Fruit fly (Drosophila melanogaster) whole organism, embryonic: ENCODE data around the gene Rab30.

ENCODE experiments used
- CG10267 ChIP-seq: fragments of 200-800 bp; sonication (Bioruptor generic); optimal IDR thresholded peaks from 2 replicates; lab custom pipeline; 2018; ENCODE audit warnings: missing biosample characterization, mild to moderate bottlenecking, missing genetic modification characterization, moderate library complexity
- CG11247 ChIP-seq: fragments of 200-800 bp; sonication (Bioruptor generic); IDR thresholded peaks from 2 replicates; pipeline ENCODE4 v1.3.6; 2022; ENCODE audit warnings: missing biosample characterization, missing genetic modification characterization
- CG12942 ChIP-seq: fragments of 200-800 bp; sonication (Bioruptor generic); optimal IDR thresholded peaks from 3 replicates; lab custom pipeline; 2016; ENCODE audit warnings: missing biosample characterization, missing genetic modification characterization
- CG14014 ChIP-seq: fragments of 200-800 bp; sonication (Bioruptor generic); IDR thresholded peaks from 2 replicates; pipeline ENCODE4 v1.3.6; 2022; ENCODE audit warnings: missing biosample characterization, missing genetic modification characterization
- CG14667 ChIP-seq: fragments of 200-800 bp; sonication (Bioruptor generic); IDR thresholded peaks from 2 replicates; pipeline ENCODE4 v1.3.6; 2022; ENCODE audit warnings: missing biosample characterization, missing genetic modification characterization
- CG1602 ChIP-seq: fragments of 200-800 bp; sonication (Bioruptor generic); optimal IDR thresholded peaks from 3 replicates; lab custom pipeline; 2016; ENCODE audit warnings: missing biosample characterization, missing genetic modification characterization
- CG17829 ChIP-seq: fragments of 200-800 bp; optimal IDR thresholded peaks from 2 replicates; lab custom pipeline; 2019; ENCODE audit warnings: missing biosample characterization, mild to moderate bottlenecking, missing genetic modification characterization, moderate library complexity
- CG1792 ChIP-seq: fragments of 200-800 bp; sonication (Bioruptor generic); optimal IDR thresholded peaks from 2 replicates; lab custom pipeline; 2016; ENCODE audit warnings: missing biosample characterization, missing genetic modification characterization
- CG32532 ChIP-seq: fragments of 200-800 bp; sonication (Bioruptor generic); IDR thresholded peaks from 2 replicates; pipeline ENCODE4 v1.3.6; 2022; ENCODE audit warnings: missing biosample characterization, missing genetic modification characterization
- CG42726 ChIP-seq: fragments of 200-800 bp; sonication (Bioruptor generic); IDR thresholded peaks from 2 replicates; pipeline ENCODE4 v1.3.6; 2022; ENCODE audit warnings: missing biosample characterization, missing genetic modification characterization; ENCODE audit not compliant: partially characterized antibody
- CG4424 ChIP-seq: fragments of 200-800 bp; sonication (Bioruptor generic); optimal IDR thresholded peaks from 3 replicates; lab custom pipeline; 2016; ENCODE audit warnings: missing biosample characterization, missing genetic modification characterization
- CG4617 ChIP-seq: fragments of 200-800 bp; sonication (Bioruptor generic); optimal IDR thresholded peaks from 3 replicates; lab custom pipeline; 2016; ENCODE audit warnings: missing biosample characterization, missing genetic modification characterization, borderline replicate concordance
- CG8089 ChIP-seq: fragments of 200-800 bp; sonication (Bioruptor generic); optimal IDR thresholded peaks from 3 replicates; lab custom pipeline; 2016; ENCODE audit warnings: missing biosample characterization, missing genetic modification characterization
- CG8359 ChIP-seq: fragments of 200-800 bp; sonication (Bioruptor generic); optimal IDR thresholded peaks from 2 replicates; lab custom pipeline; 2017; ENCODE audit warnings: missing biosample characterization, mild to moderate bottlenecking, missing genetic modification characterization, borderline replicate concordance
- CG8478 ChIP-seq: fragments of >200 bp; optimal IDR thresholded peaks from 2 replicates; lab custom pipeline; 2018
- CHES-1-like ChIP-seq: fragments of 200-800 bp; sonication (Bioruptor generic); optimal IDR thresholded peaks from 2 replicates; lab custom pipeline; 2016; ENCODE audit warnings: missing biosample characterization, missing genetic modification characterization
- Dip3 ChIP-seq: fragments of 200-800 bp; sonication (Bioruptor generic); optimal IDR thresholded peaks from 3 replicates; lab custom pipeline; 2016; ENCODE audit warnings: missing biosample characterization, missing genetic modification characterization
- Doc3 ChIP-seq: fragments of 200-800 bp; sonication (Bioruptor generic); IDR thresholded peaks from 3 replicates; pipeline ENCODE4 v1.3.6; 2022; ENCODE audit warnings: missing biosample characterization, missing genetic modification characterization; ENCODE audit not compliant: partially characterized antibody
- Dp ChIP-seq: fragments of 200-800 bp; sonication (Bioruptor generic); optimal IDR thresholded peaks from 2 replicates; lab custom pipeline; 2018; ENCODE audit warnings: missing biosample characterization, mild to moderate bottlenecking, missing genetic modification characterization, moderate library complexity
- E2f1 ChIP-seq: fragments of 200-800 bp; sonication (Bioruptor generic); IDR thresholded peaks from 2 replicates; pipeline ENCODE4 v1.3.6; 2022; ENCODE audit warnings: missing biosample characterization, missing genetic modification characterization
- Ets65A ChIP-seq: fragments of 200-800 bp; sonication (Bioruptor generic); peaks from one replicate; lab custom pipeline; 2016; ENCODE audit warnings: missing biosample characterization, missing genetic modification characterization
- Gug ChIP-seq: fragments of 200-800 bp; sonication (Bioruptor generic); IDR thresholded peaks from 4 replicates; pipeline ENCODE4 v1.3.6; 2022; ENCODE audit warnings: missing biosample characterization, missing genetic modification characterization
- Mes4 ChIP-seq: fragments of 200-800 bp; sonication (Bioruptor generic); optimal IDR thresholded peaks from 2 replicates; lab custom pipeline; 2016; ENCODE audit warnings: missing biosample characterization, missing genetic modification characterization
- Nf-YC ChIP-seq: fragments of 200-800 bp; optimal IDR thresholded peaks from 3 replicates; lab custom pipeline; 2019; ENCODE audit warnings: missing biosample characterization, mild to moderate bottlenecking, missing genetic modification characterization, moderate library complexity
- Sry-δ ChIP-seq: fragments of 200-800 bp; sonication (Bioruptor generic); optimal IDR thresholded peaks from 2 replicates; lab custom pipeline; 2016; ENCODE audit warnings: missing biosample characterization, missing genetic modification characterization
- Ssrp ChIP-seq: fragments of 200-800 bp; sonication (Bioruptor generic); optimal IDR thresholded peaks from 2 replicates; lab custom pipeline; 2018; ENCODE audit warnings: missing biosample characterization, mild to moderate bottlenecking, missing genetic modification characterization, moderate library complexity
- Trl ChIP-seq, 3 experiments: fragments of >200 bp in 2 of 3; fragments of 200-800 bp in 1 of 3; sonication (Bioruptor generic) in 1 of 3; optimal IDR thresholded peaks; 2 replicates in 1 of 3; 3 replicates in 2 of 3; lab custom pipeline; 2016 to 2017; ENCODE audit warnings: missing biosample characterization in 1 of 3, missing genetic modification characterization in 1 of 3
- ab ChIP-seq: fragments of 200-800 bp; sonication (Bioruptor generic); optimal IDR thresholded peaks from 2 replicates; lab custom pipeline; 2016; ENCODE audit warnings: missing biosample characterization, missing genetic modification characterization
- al ChIP-seq: fragments of 200-800 bp; sonication (Bioruptor generic); IDR thresholded peaks from 2 replicates; pipeline ENCODE4 v1.3.6; 2022; ENCODE audit warnings: missing biosample characterization, missing genetic modification characterization
- ase ChIP-seq: fragments of 200-800 bp; sonication (Bioruptor generic); IDR thresholded peaks from 3 replicates; pipeline ENCODE4 v1.3.6; 2022; ENCODE audit warnings: missing biosample characterization, missing genetic modification characterization
- br ChIP-seq: fragments of >200 bp; optimal IDR thresholded peaks from 2 replicates; lab custom pipeline; 2017
- ci ChIP-seq: fragments of 200-800 bp; sonication (Bioruptor generic); IDR thresholded peaks from 3 replicates; pipeline ENCODE4 v1.3.6; 2022; ENCODE audit warnings: missing biosample characterization, missing genetic modification characterization
- croc ChIP-seq: fragments of 200-800 bp; sonication (Bioruptor generic); conservative IDR thresholded peaks from 3 replicates; pipeline ENCODE4 v1.3.6; 2022; ENCODE audit warnings: missing biosample characterization, missing genetic modification characterization
- en ChIP-seq: fragments of 200-800 bp; sonication (Bioruptor generic); optimal IDR thresholded peaks from 2 replicates; lab custom pipeline; 2016; ENCODE audit warnings: missing biosample characterization, missing genetic modification characterization
- eve ChIP-seq, 2 experiments: fragments of >200 bp; optimal IDR thresholded peaks; 2 replicates each; lab custom pipeline; 2017; ENCODE audit warnings: missing biosample characterization in 2 of 2, missing genetic modification characterization in 2 of 2
- fd102C ChIP-seq: fragments of 200-800 bp; sonication (Bioruptor generic); optimal IDR thresholded peaks from 2 replicates; lab custom pipeline; 2018; ENCODE audit warnings: missing biosample characterization, mild to moderate bottlenecking, missing genetic modification characterization, moderate library complexity
- fd96Cb ChIP-seq: fragments of 200-800 bp; sonication (Bioruptor generic); optimal IDR thresholded peaks from 2 replicates; lab custom pipeline; 2018; ENCODE audit warnings: missing biosample characterization, mild to moderate bottlenecking, missing genetic modification characterization, moderate library complexity
- grau ChIP-seq: fragments of 200-800 bp; optimal IDR thresholded peaks from 3 replicates; lab custom pipeline; 2019; ENCODE audit warnings: missing biosample characterization, mild to moderate bottlenecking, missing genetic modification characterization, moderate library complexity
- gro ChIP-seq: fragments of 200-800 bp; sonication (Bioruptor generic); optimal IDR thresholded peaks from 2 replicates; lab custom pipeline; 2016; ENCODE audit warnings: missing biosample characterization, missing genetic modification characterization
- gsb-n ChIP-seq: fragments of 200-800 bp; sonication (Bioruptor generic); optimal IDR thresholded peaks from 3 replicates; lab custom pipeline; 2018; ENCODE audit warnings: missing biosample characterization, mild to moderate bottlenecking, missing genetic modification characterization
- h ChIP-seq: fragments of >200 bp; optimal IDR thresholded peaks from 2 replicates; lab custom pipeline; 2017
- hkb ChIP-seq, 2 experiments: fragments of 200-800 bp in 1 of 2; fragments of >200 bp in 1 of 2; sonication (Bioruptor generic) in 1 of 2; IDR thresholded peaks in 1 of 2; optimal IDR thresholded peaks in 1 of 2; 2 replicates each; pipeline versions ENCODE4 v1.3.6 to Lab custom; 2017 to 2022; ENCODE audit warnings: missing biosample characterization in 1 of 2, missing genetic modification characterization in 1 of 2
- inv ChIP-seq: fragments of 200-800 bp; sonication (Bioruptor generic); IDR thresholded peaks from 2 replicates; pipeline ENCODE4 v1.3.6; 2022; ENCODE audit warnings: missing biosample characterization, missing genetic modification characterization; ENCODE audit not compliant: partially characterized antibody
- odd ChIP-seq: fragments of 200-800 bp; sonication (Bioruptor generic); optimal IDR thresholded peaks from 2 replicates; lab custom pipeline; 2017; ENCODE audit warnings: missing biosample characterization, mild to moderate bottlenecking, missing genetic modification characterization
- p53 ChIP-seq: fragments of 200-800 bp; sonication (Bioruptor generic); optimal IDR thresholded peaks from 2 replicates; lab custom pipeline; 2016; ENCODE audit warnings: missing biosample characterization, missing genetic modification characterization
- pita ChIP-seq: fragments of 200-800 bp; sonication (Bioruptor generic); optimal IDR thresholded peaks from 2 replicates; lab custom pipeline; 2017; ENCODE audit warnings: missing biosample characterization, mild to moderate bottlenecking, missing genetic modification characterization
- ranshi ChIP-seq: fragments of 200-800 bp; sonication (Bioruptor generic); IDR thresholded peaks from 2 replicates; pipeline ENCODE4 v1.3.6; 2022; ENCODE audit warnings: missing biosample characterization, missing genetic modification characterization
- repo ChIP-seq: fragments of 200-800 bp; sonication (Bioruptor generic); optimal IDR thresholded peaks from 2 replicates; lab custom pipeline; 2016; ENCODE audit warnings: missing biosample characterization, missing genetic modification characterization
- sim ChIP-seq: fragments of 200-800 bp; sonication (Bioruptor generic); IDR thresholded peaks from 2 replicates; pipeline ENCODE4 v1.3.6; 2022; ENCODE audit warnings: missing biosample characterization, missing genetic modification characterization
- so ChIP-seq: fragments of 200-800 bp; sonication (Bioruptor generic); IDR thresholded peaks from 3 replicates; pipeline ENCODE4 v1.3.6; 2022; ENCODE audit warnings: missing biosample characterization, missing genetic modification characterization
- stc ChIP-seq: fragments of 200-800 bp; sonication (Bioruptor generic); IDR thresholded peaks from 2 replicates; pipeline ENCODE4 v1.3.6; 2022; ENCODE audit warnings: missing biosample characterization, missing genetic modification characterization
- trem ChIP-seq: fragments of 200-800 bp; optimal IDR thresholded peaks from 3 replicates; lab custom pipeline; 2019; ENCODE audit warnings: missing biosample characterization, mild to moderate bottlenecking, missing genetic modification characterization, moderate library complexity

Rab30 gene

DNA sequence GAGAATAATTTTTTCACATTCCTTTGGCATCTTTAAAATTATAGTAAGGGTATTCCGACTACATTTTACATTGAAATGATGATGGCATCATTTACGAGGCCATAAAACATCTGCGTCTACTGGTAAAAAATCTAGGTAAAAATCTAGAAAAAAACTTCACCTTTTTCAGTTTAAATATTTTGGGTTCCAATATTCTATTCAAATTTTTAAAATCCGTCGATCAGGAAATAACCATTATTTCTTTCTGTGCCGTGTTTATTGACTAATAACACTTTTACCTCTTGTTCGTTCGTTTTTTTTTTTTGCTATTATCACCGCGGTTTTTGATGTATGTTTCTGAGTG lies 6.9 kb upstream of the Rab30 start (continued):
- TF ChIP-seq CG4617 (GFP tag; lab: Kevin White, UChicago): no peak
- TF ChIP-seq ase (GFP tag; lab: Robert Waterston, UW): 0 out of 3 replicates have a peak, but pooled peaks have one; percentile 51
- no peak for TF ChIP-seq Mes4 (GFP tag; lab: Kevin White, UChicago)
- TF ChIP-seq Nf-YC: no peak
- peak; percentile 53; the same call in 1 of the 2 replicates for TF ChIP-seq CG32532
- TF ChIP-seq ranshi (GFP tag; lab: Robert Waterston, UW): peak; percentile 28; the same call in 1 of the 2 replicates
- TF ChIP-seq p53 (GFP tag; lab: Kevin White, UChicago): peak; percentile 5
- no peak for TF ChIP-seq gro (GFP tag; lab: Kevin White, UChicago)
- no peak for TF ChIP-seq h (lab: Kevin White, UChicago)
- TF ChIP-seq CG17829 (tag; lab: Kevin White, UChicago): peak; percentile 39
- TF ChIP-seq br (lab: Kevin White, UChicago): no peak
- TF ChIP-seq en (GFP tag; lab: Kevin White, UChicago): peak; percentile 56
- TF ChIP-seq CG10267 (tag; lab: Kevin White, UChicago): peak; percentile 31
- no peak for TF ChIP-seq CHES-1-like (GFP tag; lab: Kevin White, UChicago)
- no peak for TF ChIP-seq Sry-δ (GFP tag; lab: Kevin White, UChicago)
- no peak for TF ChIP-seq hkb (optimal IDR thresholded peaks at IDR 0.05; lab: Kevin White, UChicago)
- peak; percentile 74 for TF ChIP-seq hkb (GFP tag; IDR thresholded peaks at IDR 0.05; lab: Robert Waterston, UW)
- peak; percentile 31 for TF ChIP-seq Dip3 (GFP tag; lab: Kevin White, UChicago)
- no peak for TF ChIP-seq CG8359 (GFP tag; lab: Kevin White, UChicago)
- TF ChIP-seq inv (GFP tag; lab: Robert Waterston, UW): no peak
- peak; percentile 17 for TF ChIP-seq trem (tag; lab: Kevin White, UChicago)
- TF ChIP-seq CG11247 (GFP tag; lab: Robert Waterston, UW): peak; percentile 62
- TF ChIP-seq CG1792: no peak
- peak in 1 of 2 experiments; percentile 70 for TF ChIP-seq eve (GFP tag; optimal IDR thresholded peaks at IDR 0.05; lab: Kevin White, UChicago)
- no peak for TF ChIP-seq Trl (optimal IDR thresholded peaks at IDR 0.05; lab: Kevin White, UChicago)
- peak; percentile 28 for TF ChIP-seq Trl (GFP tag; optimal IDR thresholded peaks at IDR 0.05; lab: Kevin White, UChicago)
- TF ChIP-seq repo (GFP tag; lab: Kevin White, UChicago): no peak
- TF ChIP-seq CG14014: peak; percentile 53; the same call in 1 of the 2 replicates
- TF ChIP-seq odd (GFP tag; lab: Kevin White, UChicago): peak; percentile 19
- peak; percentile 38 for TF ChIP-seq grau (tag; lab: Kevin White, UChicago)
- TF ChIP-seq CG42726 (GFP tag; lab: Robert Waterston, UW): no peak
- TF ChIP-seq sim (GFP tag; lab: Robert Waterston, UW): 0 out of 2 replicates have a peak, but pooled peaks have one; percentile 23
- peak; percentile 50 for TF ChIP-seq CG1602 (GFP tag; lab: Kevin White, UChicago)
- no peak for TF ChIP-seq CG14667 (GFP tag; lab: Robert Waterston, UW)
- peak; percentile 66; the same call in 2 of the 3 replicates for TF ChIP-seq ci (GFP tag; lab: Robert Waterston, UW)
- TF ChIP-seq gsb-n (tag; lab: Kevin White, UChicago): peak; percentile 4
- TF ChIP-seq pita: no peak
- TF ChIP-seq al: 0 out of 2 replicates have a peak, but pooled peaks have one; percentile 16
- TF ChIP-seq fd102C (GFP tag; lab: Kevin White, UChicago): no peak
- peak; percentile 48; the same call in 3 of the 4 replicates for TF ChIP-seq Gug (GFP tag; lab: Robert Waterston, UW)
- TF ChIP-seq CG8478: no peak
- TF ChIP-seq croc (GFP tag; lab: Robert Waterston, UW): no peak
- TF ChIP-seq Ets65A (GFP tag; lab: Kevin White, UChicago): peak; percentile 73
- peak; percentile 53 for TF ChIP-seq CG12942 (GFP tag; lab: Kevin White, UChicago)
- TF ChIP-seq CG4424 (GFP tag; lab: Kevin White, UChicago): peak; percentile 67
- no peak for TF ChIP-seq ab
- no peak for TF ChIP-seq Dp (GFP tag; lab: Kevin White, UChicago)
- peak; percentile 59; the same call in 1 of the 2 replicates for TF ChIP-seq E2f1 (GFP tag; lab: Robert Waterston, UW)
- TF ChIP-seq fd96Cb: peak; percentile 43
- peak; percentile 43; the same call in 1 of the 2 replicates for TF ChIP-seq stc (GFP tag; lab: Robert Waterston, UW)
- peak; percentile 65; the same call in 1 of the 3 replicates for TF ChIP-seq so
- TF ChIP-seq Doc3 (GFP tag; lab: Robert Waterston, UW): no peak
- TF ChIP-seq Ssrp (tag; lab: Kevin White, UChicago): peak; percentile 47
- TF ChIP-seq CG8089 (GFP tag; lab: Kevin White, UChicago): peak; percentile 53
